Fruit fly (Drosophila melanogaster): ENCODE measurements around the gene CG2113.

DNA sequence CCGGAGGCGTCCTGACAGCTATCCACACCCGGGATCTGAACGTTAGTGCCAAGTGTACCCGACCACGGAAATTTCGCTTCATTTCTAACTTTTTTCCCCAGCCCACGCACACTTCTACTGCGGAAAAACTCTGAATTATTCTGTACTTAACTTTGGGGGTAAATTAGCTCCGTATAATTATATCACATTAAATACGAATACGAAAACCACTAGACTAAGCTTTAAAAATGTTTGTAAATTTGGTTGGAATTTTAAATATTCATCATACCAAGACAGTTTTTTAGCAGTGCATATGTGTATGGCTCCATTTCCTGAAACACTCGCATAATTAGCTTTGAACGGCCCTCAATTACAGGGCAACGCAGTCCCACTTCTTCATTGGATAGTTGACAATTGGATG, 18.5 kb downstream of the CG2113 start:
- TF ChIP-seq esn (GFP tag; optimal IDR thresholded peaks at IDR 0.05) (no peak), vri (GFP tag; optimal IDR thresholded peaks at IDR 0.05) (no peak), Hr39 (GFP tag; optimal IDR thresholded peaks at IDR 0.05) (no peak), Eip75B (GFP tag; optimal IDR thresholded peaks at IDR 0.05) (no peak), salr (GFP tag; optimal IDR thresholded peaks at IDR 0.05) (no peak)

All from whole organism, prepupa.